Fruit fly (Drosophila melanogaster) whole organism, embryonic: ENCODE data around the gene Mal-B2.

ENCODE experiments used
- Bdp1 ChIP-seq: fragments of 200-800 bp; sonication (Bioruptor generic); optimal IDR thresholded peaks from 3 replicates; lab custom pipeline; 2016; ENCODE audit warnings: missing biosample characterization, missing genetic modification characterization
- Bteb2 ChIP-seq: fragments of 200-800 bp; sonication (Bioruptor generic); optimal IDR thresholded peaks from 2 replicates; lab custom pipeline; 2016; ENCODE audit warnings: missing biosample characterization, missing genetic modification characterization
- CG12391 ChIP-seq: fragments of 200-800 bp; sonication (Bioruptor generic); optimal IDR thresholded peaks from 3 replicates; lab custom pipeline; 2018; ENCODE audit warnings: missing biosample characterization, mild to moderate bottlenecking, missing genetic modification characterization, moderate library complexity
- CG15696 ChIP-seq: fragments of 200-800 bp; sonication (Bioruptor generic); optimal IDR thresholded peaks from 2 replicates; lab custom pipeline; 2019; ENCODE audit warnings: missing biosample characterization, mild to moderate bottlenecking, missing genetic modification characterization, moderate library complexity
- CG17385 ChIP-seq: fragments of 200-800 bp; sonication (Bioruptor generic); optimal IDR thresholded peaks from 3 replicates; lab custom pipeline; 2018; ENCODE audit warnings: missing biosample characterization, mild to moderate bottlenecking, missing genetic modification characterization
- CG18599 ChIP-seq: fragments of 200-800 bp; sonication (Bioruptor generic); optimal IDR thresholded peaks from 3 replicates; lab custom pipeline; 2017; ENCODE audit warnings: missing biosample characterization, missing genetic modification characterization, mild to moderate bottlenecking, moderate library complexity, missing genetic modification reagents
- CG2116 ChIP-seq: fragments of 200-800 bp; sonication (Bioruptor generic); optimal IDR thresholded peaks from 3 replicates; lab custom pipeline; 2018; ENCODE audit warnings: missing biosample characterization, mild to moderate bottlenecking, missing genetic modification characterization
- CG2678 ChIP-seq: fragments of 200-800 bp; sonication (Bioruptor generic); optimal IDR thresholded peaks from 3 replicates; lab custom pipeline; 2019; ENCODE audit warnings: missing biosample characterization, mild to moderate bottlenecking, missing genetic modification characterization, moderate library complexity
- CG30403 ChIP-seq: fragments of 200-800 bp; sonication (Bioruptor generic); optimal IDR thresholded peaks from 3 replicates; lab custom pipeline; 2016; ENCODE audit warnings: missing biosample characterization, missing genetic modification characterization
- CG3281 ChIP-seq: fragments of 200-800 bp; sonication (Bioruptor generic); optimal IDR thresholded peaks from 3 replicates; lab custom pipeline; 2017; ENCODE audit warnings: missing biosample characterization, mild to moderate bottlenecking, missing genetic modification characterization
- CG33557 ChIP-seq: fragments of 200-800 bp; sonication (Bioruptor generic); optimal IDR thresholded peaks from 2 replicates; lab custom pipeline; 2019; ENCODE audit warnings: missing biosample characterization, mild to moderate bottlenecking, missing genetic modification characterization, moderate library complexity
- CG34224 ChIP-seq: fragments of 200-800 bp; sonication (Bioruptor generic); IDR thresholded peaks from 3 replicates; pipeline ENCODE4 v1.3.6; 2022; ENCODE audit warnings: missing biosample characterization, missing genetic modification characterization; ENCODE audit not compliant: partially characterized antibody
- CG7271 ChIP-seq: fragments of 200-800 bp; sonication (Bioruptor generic); optimal IDR thresholded peaks from 2 replicates; lab custom pipeline; 2018; ENCODE audit warnings: missing biosample characterization, mild to moderate bottlenecking, missing genetic modification characterization, moderate library complexity
- CG7357 ChIP-seq: fragments of 200-800 bp; sonication (Bioruptor generic); IDR thresholded peaks from 3 replicates; pipeline ENCODE4 v1.3.6; 2022; ENCODE audit warnings: missing biosample characterization, missing genetic modification characterization
- CG8944 ChIP-seq: fragments of 200-800 bp; sonication (Bioruptor generic); optimal IDR thresholded peaks from 3 replicates; lab custom pipeline; 2016; ENCODE audit warnings: missing biosample characterization, missing genetic modification characterization
- CG9817 ChIP-seq: fragments of 200-800 bp; sonication (Bioruptor generic); optimal IDR thresholded peaks from 2 replicates; lab custom pipeline; 2018; ENCODE audit warnings: missing biosample characterization, mild to moderate bottlenecking, missing genetic modification characterization, moderate library complexity
- D ChIP-seq, 2 experiments: fragments of 200-800 bp in 1 of 2; fragments of >200 bp in 1 of 2; sonication (Bioruptor generic) in 1 of 2; optimal IDR thresholded peaks; 2 replicates in 1 of 2; 3 replicates in 1 of 2; lab custom pipeline; 2017; ENCODE audit warnings: mild to moderate bottlenecking in 1 of 2, missing biosample characterization in 1 of 2, missing genetic modification characterization in 1 of 2, missing genetic modification reagents in 1 of 2
- Dfd ChIP-seq, 2 experiments: fragments of >200 bp; optimal IDR thresholded peaks; 2 replicates each; lab custom pipeline; 2017; ENCODE audit warnings: missing biosample characterization in 2 of 2, missing genetic modification characterization in 2 of 2
- Dll ChIP-seq: fragments of 200-800 bp; sonication (Bioruptor generic); IDR thresholded peaks from 4 replicates; pipeline ENCODE4 v1.3.6; 2022; ENCODE audit warnings: missing biosample characterization, missing genetic modification characterization; ENCODE audit not compliant: partially characterized antibody
- E2f1 ChIP-seq: fragments of 200-800 bp; sonication (Bioruptor generic); IDR thresholded peaks from 2 replicates; pipeline ENCODE4 v1.3.6; 2022; ENCODE audit warnings: missing biosample characterization, missing genetic modification characterization
- HmgZ ChIP-seq: fragments of 200-800 bp; sonication (Bioruptor generic); optimal IDR thresholded peaks from 2 replicates; lab custom pipeline; 2018; ENCODE audit warnings: missing biosample characterization, mild to moderate bottlenecking, missing genetic modification characterization
- MESR4 ChIP-seq: fragments of 200-800 bp; sonication (Bioruptor generic); optimal IDR thresholded peaks from 2 replicates; lab custom pipeline; 2018; ENCODE audit warnings: missing biosample characterization, mild to moderate bottlenecking, missing genetic modification characterization, moderate library complexity
- Neu2 ChIP-seq: fragments of 200-800 bp; sonication (Bioruptor generic); optimal IDR thresholded peaks from 3 replicates; lab custom pipeline; 2016; ENCODE audit warnings: missing biosample characterization, missing genetic modification characterization, borderline replicate concordance
- Oli ChIP-seq: fragments of 200-800 bp; sonication (Bioruptor generic); optimal IDR thresholded peaks from 2 replicates; lab custom pipeline; 2018; ENCODE audit warnings: missing biosample characterization, mild to moderate bottlenecking, missing genetic modification characterization, moderate library complexity
- Optix ChIP-seq: fragments of 200-800 bp; sonication (Bioruptor generic); IDR thresholded peaks from 3 replicates; pipeline ENCODE4 v1.3.6; 2022; ENCODE audit warnings: missing biosample characterization, missing genetic modification characterization
- Ravus ChIP-seq: fragments of 200-800 bp; sonication (Bioruptor generic); IDR thresholded peaks from 2 replicates; pipeline ENCODE4 v1.3.6; 2022; ENCODE audit warnings: missing biosample characterization, missing genetic modification characterization
- ash1 ChIP-seq: fragments of 200-800 bp; sonication (Bioruptor generic); optimal IDR thresholded peaks from 2 replicates; lab custom pipeline; 2018; ENCODE audit warnings: missing biosample characterization, mild to moderate bottlenecking, missing genetic modification characterization
- cato ChIP-seq: fragments of 200-800 bp; sonication (Bioruptor generic); optimal IDR thresholded peaks from 2 replicates; lab custom pipeline; 2016; ENCODE audit warnings: missing biosample characterization, missing genetic modification characterization, borderline replicate concordance
- caup ChIP-seq: fragments of 200-800 bp; sonication (Bioruptor generic); optimal IDR thresholded peaks from 3 replicates; lab custom pipeline; 2017; ENCODE audit warnings: missing biosample characterization, mild to moderate bottlenecking, missing genetic modification characterization, moderate library complexity; ENCODE audit not compliant: severe bottlenecking
- corto ChIP-seq: fragments of 200-800 bp; sonication (Bioruptor generic); optimal IDR thresholded peaks from 2 replicates; lab custom pipeline; 2016; ENCODE audit warnings: missing biosample characterization, mild to moderate bottlenecking, missing genetic modification characterization, moderate library complexity
- dan ChIP-seq: fragments of 200-800 bp; sonication (Bioruptor generic); IDR thresholded peaks from 2 replicates; pipeline ENCODE4 v1.3.6; 2022; ENCODE audit warnings: missing biosample characterization, missing genetic modification characterization
- exex ChIP-seq: fragments of 200-800 bp; sonication (Bioruptor generic); optimal IDR thresholded peaks from 4 replicates; lab custom pipeline; 2018; ENCODE audit warnings: missing biosample characterization, mild to moderate bottlenecking, missing genetic modification characterization, moderate library complexity
- fd64A ChIP-seq: fragments of 200-800 bp; sonication (Bioruptor generic); optimal IDR thresholded peaks from 3 replicates; lab custom pipeline; 2018; ENCODE audit warnings: missing biosample characterization, mild to moderate bottlenecking, missing genetic modification characterization
- gem ChIP-seq: fragments of 200-800 bp; sonication (Bioruptor generic); optimal IDR thresholded peaks from 2 replicates; lab custom pipeline; 2019; ENCODE audit warnings: missing biosample characterization, mild to moderate bottlenecking, missing genetic modification characterization, moderate library complexity
- gfzf ChIP-seq: fragments of 200-800 bp; sonication (Bioruptor generic); optimal IDR thresholded peaks from 2 replicates; lab custom pipeline; 2016; ENCODE audit warnings: missing biosample characterization, mild to moderate bottlenecking, missing genetic modification characterization, moderate library complexity
- gt ChIP-seq: fragments of 200-800 bp; sonication (Bioruptor generic); IDR thresholded peaks from 2 replicates; pipeline ENCODE4 v1.3.6; 2022; ENCODE audit warnings: missing biosample characterization, missing genetic modification characterization
- ham ChIP-seq: fragments of 200-800 bp; sonication (Bioruptor generic); IDR thresholded peaks from 2 replicates; pipeline ENCODE4 v1.3.6; 2022; ENCODE audit warnings: missing biosample characterization, missing genetic modification characterization
- hkb ChIP-seq, 2 experiments: fragments of 200-800 bp in 1 of 2; fragments of >200 bp in 1 of 2; sonication (Bioruptor generic) in 1 of 2; IDR thresholded peaks in 1 of 2; optimal IDR thresholded peaks in 1 of 2; 2 replicates each; pipeline versions ENCODE4 v1.3.6 to Lab custom; 2017 to 2022; ENCODE audit warnings: missing biosample characterization in 1 of 2, missing genetic modification characterization in 1 of 2
- knrl ChIP-seq: fragments of 200-800 bp; sonication (Bioruptor generic); IDR thresholded peaks from 3 replicates; pipeline ENCODE4 v1.3.6; 2022; ENCODE audit warnings: missing biosample characterization, missing genetic modification characterization; ENCODE audit not compliant: partially characterized antibody
- lbe ChIP-seq: fragments of 200-800 bp; sonication (Bioruptor generic); optimal IDR thresholded peaks from 2 replicates; lab custom pipeline; 2016; ENCODE audit warnings: missing biosample characterization, mild to moderate bottlenecking, missing genetic modification characterization
- mirr ChIP-seq: fragments of 200-800 bp; sonication (Bioruptor generic); optimal IDR thresholded peaks from 3 replicates; lab custom pipeline; 2018; ENCODE audit warnings: missing biosample characterization, mild to moderate bottlenecking, missing genetic modification characterization
- nerfin-2 ChIP-seq: fragments of 200-800 bp; sonication (Bioruptor generic); IDR thresholded peaks from 2 replicates; pipeline ENCODE4 v1.3.6; 2022; ENCODE audit warnings: missing biosample characterization, missing genetic modification characterization; ENCODE audit not compliant: partially characterized antibody
- org-1 ChIP-seq: fragments of 200-800 bp; sonication (Bioruptor generic); optimal IDR thresholded peaks from 2 replicates; lab custom pipeline; 2017; ENCODE audit warnings: missing biosample characterization, missing genetic modification characterization
- p53 ChIP-seq: fragments of 200-800 bp; sonication (Bioruptor generic); optimal IDR thresholded peaks from 2 replicates; lab custom pipeline; 2016; ENCODE audit warnings: missing biosample characterization, missing genetic modification characterization
- peb ChIP-seq: fragments of 200-800 bp; sonication (Bioruptor generic); IDR thresholded peaks from 2 replicates; pipeline ENCODE4 v1.3.6; 2022; ENCODE audit warnings: missing biosample characterization, missing genetic modification characterization
- tx ChIP-seq: fragments of 200-800 bp; sonication (Bioruptor generic); optimal IDR thresholded peaks from 2 replicates; lab custom pipeline; 2016; ENCODE audit warnings: missing biosample characterization, missing genetic modification characterization
- zen ChIP-seq: fragments of 200-800 bp; sonication (Bioruptor generic); optimal IDR thresholded peaks from 3 replicates; lab custom pipeline; 2018; ENCODE audit warnings: missing biosample characterization, mild to moderate bottlenecking, missing genetic modification characterization, moderate library complexity
- zf30C ChIP-seq: fragments of 200-800 bp; sonication (Bioruptor generic); optimal IDR thresholded peaks from 3 replicates; lab custom pipeline; 2018; ENCODE audit warnings: missing biosample characterization, mild to moderate bottlenecking, missing genetic modification characterization

Gene Mal-B2

dm6 chr2L:11807697-11808226 is 42.0 kb upstream of the Mal-B2 start (continued):
- TF ChIP-seq ham (GFP tag; lab: Robert Waterston, UW) (no peak), p53 (peak; percentile 4), caup (GFP tag; lab: Kevin White, UChicago) (peak; percentile 57), Ravus (GFP tag; lab: Robert Waterston, UW) (no peak), zf30C (GFP tag; lab: Kevin White, UChicago) (peak; percentile 16), Bdp1 (no peak), knrl (GFP tag; lab: Robert Waterston, UW) (peak; percentile 25; the same call in 1 of the 3 replicates), hkb (optimal IDR thresholded peaks at IDR 0.05; lab: Kevin White, UChicago) (no peak), hkb (GFP tag; IDR thresholded peaks at IDR 0.05; lab: Robert Waterston, UW) (no peak), gem (no peak), Bteb2 (GFP tag; lab: Kevin White, UChicago) (no peak), gfzf (GFP tag; lab: Kevin White, UChicago) (no peak), CG15696 (tag; lab: Kevin White, UChicago) (no peak), MESR4 (GFP tag; lab: Kevin White, UChicago) (peak; percentile 28), Dll (GFP tag; lab: Robert Waterston, UW) (no peak), CG33557 (GFP tag; lab: Kevin White, UChicago) (no peak), CG7271 (tag; lab: Kevin White, UChicago) (no peak), CG8944 (GFP tag; lab: Kevin White, UChicago) (no peak), CG17385 (peak; percentile 27), ash1 (GFP tag; lab: Kevin White, UChicago) (peak; percentile 36), fd64A (GFP tag; lab: Kevin White, UChicago) (no peak), corto (GFP tag; lab: Kevin White, UChicago) (peak; percentile 24), CG3281 (GFP tag; lab: Kevin White, UChicago) (peak; percentile 10), tx (GFP tag; lab: Kevin White, UChicago) (no peak), lbe (GFP tag; lab: Kevin White, UChicago) (no peak), Neu2 (GFP tag; lab: Kevin White, UChicago) (no peak), CG18599 (GFP tag; lab: Kevin White, UChicago) (peak; percentile 62), cato (GFP tag; lab: Kevin White, UChicago) (no peak), CG30403 (GFP tag; lab: Kevin White, UChicago) (no peak), Oli (tag; lab: Kevin White, UChicago) (no peak), Optix (GFP tag; lab: Robert Waterston, UW) (no peak), dan (GFP tag; lab: Robert Waterston, UW) (no peak), HmgZ (peak; percentile 78), D (optimal IDR thresholded peaks at IDR 0.05; lab: Kevin White, UChicago) (no peak), D (GFP tag; optimal IDR thresholded peaks at IDR 0.05; lab: Kevin White, UChicago) (no peak), CG34224 (GFP tag; lab: Robert Waterston, UW) (peak; percentile 24; the same call in 1 of the 3 replicates), Dfd (GFP tag; optimal IDR thresholded peaks at IDR 0.05; lab: Kevin White, UChicago) (no peak), CG9817 (tag; lab: Kevin White, UChicago) (no peak), peb (GFP tag; lab: Robert Waterston, UW) (no peak), mirr (GFP tag; lab: Kevin White, UChicago) (peak; percentile 65), org-1 (GFP tag; lab: Kevin White, UChicago) (no peak), zen (tag; lab: Kevin White, UChicago) (no peak), exex (peak; percentile 37), nerfin-2 (GFP tag; lab: Robert Waterston, UW) (no peak), gt (GFP tag; lab: Robert Waterston, UW) (no peak), CG2678 (tag; lab: Kevin White, UChicago) (no peak), CG2116 (GFP tag; lab: Kevin White, UChicago) (peak; percentile 33), CG12391 (tag; lab: Kevin White, UChicago) (no peak), E2f1 (peak; percentile 9; the same call in 1 of the 2 replicates), CG7357 (no peak)
